Fruit fly (Drosophila melanogaster): ENCODE data around the gene CG12012.

CG12012 gene

dm6 chr3L:3420674-3421073, 44.1 kb downstream of the CG12012 start:
- TF ChIP-seq CG14711 (tag; optimal IDR thresholded peaks at IDR 0.05) (no peak), CG1620 (GFP tag; optimal IDR thresholded peaks at IDR 0.05) (no peak), Clk (GFP tag; optimal IDR thresholded peaks at IDR 0.05) (no peak), ovo (GFP tag; optimal IDR thresholded peaks at IDR 0.05) (no peak), kay (GFP tag; ENCODE audit: borderline replicate concordance) (no peak), Hr96 (GFP tag; optimal IDR thresholded peaks at IDR 0.05) (no peak), Crg-1 (GFP tag; optimal IDR thresholded peaks at IDR 0.05) (no peak), CG12768 (GFP tag; optimal IDR thresholded peaks at IDR 0.05) (no peak), pad (GFP tag; optimal IDR thresholded peaks at IDR 0.05) (no peak), tj (GFP tag; optimal IDR thresholded peaks at IDR 0.05) (no peak), Mnt (GFP tag; optimal IDR thresholded peaks at IDR 0.05) (no peak)

dm6 chr3L:3423006-3423405, 46.4 kb downstream of the CG12012 start:
- TF ChIP-seq CG7045 (GFP tag; optimal IDR thresholded peaks at IDR 0.05): no peak
- TF ChIP-seq tj (GFP tag; optimal IDR thresholded peaks at IDR 0.05): peak; percentile 8

- TF ChIP-seq toe (GFP tag; optimal IDR thresholded peaks at IDR 0.05): no peak
- TF ChIP-seq cic (GFP tag; optimal IDR thresholded peaks at IDR 0.05): no peak
- no peak for TF ChIP-seq kay (GFP tag; ENCODE audit: borderline replicate concordance)
- no peak for TF ChIP-seq Mnt (GFP tag; optimal IDR thresholded peaks at IDR 0.05)
- TF ChIP-seq pad (GFP tag; optimal IDR thresholded peaks at IDR 0.05): peak; percentile 86
These were observed 48.3 kb downstream of the CG12012 start, which contains the start of gene sty for dm6 chr3L:3424846-3425245. TSS of gene sty (minus strand) at chr3L:3424935.

- peak; percentile 41 for TF ChIP-seq pad (GFP tag; optimal IDR thresholded peaks at IDR 0.05)
- no peak for TF ChIP-seq toe (GFP tag; optimal IDR thresholded peaks at IDR 0.05)
- TF ChIP-seq CG7045 (GFP tag; optimal IDR thresholded peaks at IDR 0.05): no peak
These were observed 50.5 kb downstream of the CG12012 start for dm6 chr3L:3427037-3427436.

All from whole organism, adult.